Fruit fly (Drosophila melanogaster): Measurements from ENCODE around the gene CG10864.
A peak's percentile ranks its signal among the peaks of the same experiment; 100 is the strongest.

CG10864 gene

dm6 chr3R:18398954-18399697, 12.3 kb downstream of the CG10864 start, which contains the start of gene Vha100-2 (continued):
- TF ChIP-seq crp (GFP tag; optimal IDR thresholded peaks at IDR 0.05), result peak in 1 of 2 experiments; percentile 79
- TF ChIP-seq pita (GFP tag; optimal IDR thresholded peaks at IDR 0.05), result no peak
- TF ChIP-seq H2.0 (GFP tag; IDR thresholded peaks at IDR 0.05), result peak; percentile 45
- no peak for TF ChIP-seq CG11723 (GFP tag; optimal IDR thresholded peaks at IDR 0.05)
- no peak for TF ChIP-seq luna (GFP tag; optimal IDR thresholded peaks at IDR 0.05)
- peak; percentile 56 for TF ChIP-seq CG7987 (GFP tag; optimal IDR thresholded peaks at IDR 0.05)
- TF ChIP-seq Sox100B (GFP tag; optimal IDR thresholded peaks at IDR 0.05), result peak; percentile 39
- TF ChIP-seq CG1647 (GFP tag; optimal IDR thresholded peaks at IDR 0.05), result no peak
- TF ChIP-seq sob (GFP tag; IDR thresholded peaks at IDR 0.05), result peak; percentile 43
- TF ChIP-seq kay (GFP tag; optimal IDR thresholded peaks at IDR 0.05), result peak; percentile 37
- TF ChIP-seq gsb (GFP tag; IDR thresholded peaks at IDR 0.05), result 0 out of 2 replicates have a peak, but pooled peaks have one; percentile 36
- TF ChIP-seq Taf1 (GFP tag; IDR thresholded peaks at IDR 0.05), result no peak
- no peak for TF ChIP-seq Atf-2 (GFP tag; optimal IDR thresholded peaks at IDR 0.05)
- 0 out of 2 replicates have a peak, but pooled peaks have one; percentile 20 for TF ChIP-seq Ptx1 (GFP tag; IDR thresholded peaks at IDR 0.05)
- TF ChIP-seq D19B (GFP tag; optimal IDR thresholded peaks at IDR 0.05), result peak; percentile 97
- TF ChIP-seq Ssrp (tag; optimal IDR thresholded peaks at IDR 0.05), result no peak
- peak; percentile 41; the same call in 1 of the 3 replicates for TF ChIP-seq CG14860 (GFP tag; IDR thresholded peaks at IDR 0.05; ENCODE audit: partially characterized antibody)
- no peak for TF ChIP-seq dmrt99B (tag; optimal IDR thresholded peaks at IDR 0.05)
- TF ChIP-seq CG33557 (GFP tag; optimal IDR thresholded peaks at IDR 0.05), result no peak
- peak; percentile 12 for TF ChIP-seq CG13775 (GFP tag; optimal IDR thresholded peaks at IDR 0.05)
- TF ChIP-seq pb (GFP tag; optimal IDR thresholded peaks at IDR 0.05), result no peak
- TF ChIP-seq CG15696 (tag; optimal IDR thresholded peaks at IDR 0.05), result no peak
- TF ChIP-seq CG7372 (GFP tag; IDR thresholded peaks at IDR 0.05), result no peak
- TF ChIP-seq CG34376 (GFP tag; optimal IDR thresholded peaks at IDR 0.05), result peak; percentile 67
- TF ChIP-seq CG8281 (tag; optimal IDR thresholded peaks at IDR 0.05), result no peak
- TF ChIP-seq Xrp1 (GFP tag; IDR thresholded peaks at IDR 0.05), result 0 out of 2 replicates have a peak, but pooled peaks have one; percentile 6
- TF ChIP-seq ci (GFP tag; IDR thresholded peaks at IDR 0.05), result peak; percentile 83
- TF ChIP-seq Jarid2 (GFP tag; optimal IDR thresholded peaks at IDR 0.05), result peak; percentile 80
- TF ChIP-seq CG5953 (GFP tag; IDR thresholded peaks at IDR 0.05), result peak; percentile 61; the same call in 1 of the 2 replicates
- TF ChIP-seq CG15479 (GFP tag; optimal IDR thresholded peaks at IDR 0.05), result no peak
- TF ChIP-seq repo (GFP tag; optimal IDR thresholded peaks at IDR 0.05), result no peak
- no peak for TF ChIP-seq crc (GFP tag; optimal IDR thresholded peaks at IDR 0.05)
- TF ChIP-seq sd (tag; optimal IDR thresholded peaks at IDR 0.05), result peak; percentile 81
- peak; percentile 46 for TF ChIP-seq CG6765 (GFP tag; optimal IDR thresholded peaks at IDR 0.05)
- no peak for TF ChIP-seq CG9609 (GFP tag; optimal IDR thresholded peaks at IDR 0.05)
- TF ChIP-seq YL-1 (GFP tag; optimal IDR thresholded peaks at IDR 0.05), result peak; percentile 68
- peak; percentile 23 for TF ChIP-seq CG4424 (GFP tag; optimal IDR thresholded peaks at IDR 0.05)
- no peak for TF ChIP-seq CG1832 (GFP tag; optimal IDR thresholded peaks at IDR 0.05)
- TF ChIP-seq Mrtf (GFP tag; IDR thresholded peaks at IDR 0.05), result no peak
- TF ChIP-seq CG18262 (tag; optimal IDR thresholded peaks at IDR 0.05), result no peak
- TF ChIP-seq CG2875 (GFP tag; optimal IDR thresholded peaks at IDR 0.05), result no peak
- TF ChIP-seq CG3995 (GFP tag; optimal IDR thresholded peaks at IDR 0.05), result peak; percentile 90
- TF ChIP-seq Tbp (GFP tag; optimal IDR thresholded peaks at IDR 0.05), result no peak
- TF ChIP-seq pzg (GFP tag; optimal IDR thresholded peaks at IDR 0.05), result peak; percentile 88
- no peak for TF ChIP-seq dm (GFP tag; optimal IDR thresholded peaks at IDR 0.05)
- TF ChIP-seq Awh (GFP tag; IDR thresholded peaks at IDR 0.05), result peak; percentile 49; the same call in 1 of the 2 replicates
- peak; percentile 63 for TF ChIP-seq CoRest (tag; optimal IDR thresholded peaks at IDR 0.05)
- TF ChIP-seq Dll (GFP tag; IDR thresholded peaks at IDR 0.05; ENCODE audit: partially characterized antibody), result no peak
- TF ChIP-seq CG30403 (GFP tag; optimal IDR thresholded peaks at IDR 0.05), result peak; percentile 56
- no peak for TF ChIP-seq h (optimal IDR thresholded peaks at IDR 0.05)

All from whole organism, embryonic.